Worm (Caenorhabditis elegans) whole organism, young adult: Measurements from ENCODE around the gene C01G5.9.

Experiments
- K12H6.12 ChIP-seq: fragments of 200-800 bp; sonication (Bioruptor generic); optimal IDR thresholded peaks from 2 replicates; lab custom pipeline; 2018; ENCODE audit warnings: mild to moderate bottlenecking, missing genetic modification characterization, missing compliant biosample characterization
- Y79H2A.3 ChIP-seq: fragments of 200-800 bp; sonication (Bioruptor generic); conservative IDR thresholded peaks from 2 replicates; pipeline ENCODE4 v1.3.6; 2022; ENCODE audit warnings: missing genetic modification reagents, missing genetic modification characterization, missing compliant biosample characterization
- ama-1 ChIP-seq, 3 experiments: fragments of 150-350 bp in 1 of 3; sonication (generic microtip) in 2 of 3; optimal IDR thresholded peaks; 2 replicates each; lab custom pipeline; 2014 to 2018; ENCODE audit warnings: missing biosample characterization in 2 of 3, missing genetic modification characterization in 2 of 3, missing genetic modification reagents in 2 of 3
- hmg-20 ChIP-seq: fragments of 200-800 bp; sonication (Bioruptor generic); IDR thresholded peaks from 2 replicates; pipeline ENCODE4 v1.3.6; 2022; ENCODE audit warnings: missing genetic modification reagents, missing genetic modification characterization, missing compliant biosample characterization
- let-526 ChIP-seq: fragments of 200-800 bp; sonication (Bioruptor generic); IDR thresholded peaks from 2 replicates; pipeline ENCODE4 v1.3.6; 2022; ENCODE audit warnings: missing genetic modification reagents, missing genetic modification characterization, missing compliant biosample characterization
- lin-35 ChIP-seq, 3 experiments: fragments of 150-350 bp in 2 of 3; sonication (generic microtip) in 1 of 3; optimal IDR thresholded peaks; 2 replicates each; lab custom pipeline; 2014 to 2018; ENCODE audit warnings: missing biosample characterization in 3 of 3, missing genetic modification characterization in 3 of 3, missing genetic modification reagents in 3 of 3
- lin-40 ChIP-seq: sonication (generic microtip); optimal IDR thresholded peaks from 2 replicates; lab custom pipeline; 2016; ENCODE audit warnings: missing genetic modification characterization, mild to moderate bottlenecking, missing compliant biosample characterization, missing genotype, missing genetic modification reagents
- madf-8 ChIP-seq: fragments of 200-800 bp; sonication (Bioruptor generic); conservative IDR thresholded peaks from 2 replicates; pipeline ENCODE4 v1.3.6; 2022; ENCODE audit warnings: missing genetic modification reagents, missing genetic modification characterization, missing compliant biosample characterization
- nfyb-1 ChIP-seq: fragments of 200-800 bp; sonication (Bioruptor generic); IDR thresholded peaks from 2 replicates; pipeline ENCODE4 v1.3.6; 2022; ENCODE audit warnings: missing genetic modification reagents, missing genetic modification characterization, missing compliant biosample characterization
- rpc-1 ChIP-seq, 2 experiments: fragments of 150-350 bp in 1 of 2; sonication (generic microtip) in 1 of 2; optimal IDR thresholded peaks; 2 replicates each; lab custom pipeline; 2014 to 2018; ENCODE audit warnings: missing biosample characterization in 1 of 2, missing genetic modification characterization in 1 of 2, missing genetic modification reagents in 1 of 2, missing genotype in 1 of 2
- sdz-38 ChIP-seq: sonication (generic microtip); optimal IDR thresholded peaks from 2 replicates; lab custom pipeline; 2016; ENCODE audit warnings: missing genotype, missing genetic modification characterization, missing compliant biosample characterization
- tbx-9 ChIP-seq: sonication (generic microtip); optimal IDR thresholded peaks from 2 replicates; lab custom pipeline; 2016; ENCODE audit warnings: borderline replicate concordance, missing genetic modification characterization, inconsistent platforms, missing compliant biosample characterization
- xnd-1 ChIP-seq: sonication (generic microtip); optimal IDR thresholded peaks from 2 replicates; lab custom pipeline; 2016; ENCODE audit warnings: missing genotype, missing genetic modification reagents, missing genetic modification characterization, missing compliant biosample characterization

DNA sequence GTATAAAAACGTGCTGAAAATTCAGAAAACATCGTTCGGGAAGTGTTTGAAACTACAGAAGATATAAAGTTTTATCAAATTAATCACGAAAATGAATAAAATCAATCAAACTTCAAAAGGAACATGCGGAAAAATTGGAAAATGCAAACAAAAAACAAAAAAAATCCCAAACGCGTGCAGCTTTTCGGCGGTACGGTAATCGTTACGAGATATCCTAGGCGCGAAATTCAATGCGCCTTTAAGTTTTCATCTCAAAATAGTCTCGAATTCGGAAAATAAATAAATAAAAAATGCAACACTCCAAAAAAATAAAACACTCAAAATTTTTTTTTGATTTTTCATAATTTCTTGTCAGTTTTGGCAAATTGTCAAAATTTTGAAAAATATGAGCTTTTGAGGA, 10.1 kb downstream of the C01G5.9 start:
- TF ChIP-seq madf-8 (GFP tag; lab: Robert Waterston, UW) (no peak), K12H6.12 (no peak), Y79H2A.3 (GFP tag; lab: Robert Waterston, UW) (no peak), hmg-20 (GFP tag; lab: Robert Waterston, UW) (no peak), rpc-1 (optimal IDR thresholded peaks at IDR 0.05; lab: Kevin White, UChicago) (no peak), rpc-1 (tag; optimal IDR thresholded peaks at IDR 0.05; lab: Kevin White, UChicago) (no peak), sdz-38 (no peak), xnd-1 (tag; lab: Kevin White, UChicago) (no peak), tbx-9 (no peak), lin-35 (GFP tag; optimal IDR thresholded peaks at IDR 0.05; lab: Kevin White, UChicago) (no peak), let-526 (no peak), nfyb-1 (GFP tag; lab: Robert Waterston, UW) (no peak), ama-1 (optimal IDR thresholded peaks at IDR 0.05; lab: Kevin White, UChicago) (no peak), ama-1 (GFP tag; optimal IDR thresholded peaks at IDR 0.05; lab: Kevin White, UChicago) (no peak), lin-40 (tag; lab: Kevin White, UChicago) (no peak)
